Fruit fly (Drosophila melanogaster): ENCODE measurements around the gene Ant2.

dm6 chrX:10738835-10739371, 47.8 kb downstream of the Ant2 start:
- peak; percentile 25 for TF ChIP-seq EcR (GFP tag; optimal IDR thresholded peaks at IDR 0.05)
- TF ChIP-seq Snoo (tag; optimal IDR thresholded peaks at IDR 0.05) = no peak
- TF ChIP-seq CG34367 (tag; optimal IDR thresholded peaks at IDR 0.05) = no peak
- peak; percentile 60; the same call in 1 of the 2 replicates for TF ChIP-seq CG12605 (GFP tag; IDR thresholded peaks at IDR 0.05)
- peak; percentile 16 for TF ChIP-seq CG9948 (tag; optimal IDR thresholded peaks at IDR 0.05)
- peak; percentile 30; the same call in 1 of the 2 replicates for TF ChIP-seq Ets98B (GFP tag; IDR thresholded peaks at IDR 0.05)
- no peak for TF ChIP-seq Pif1B (GFP tag; optimal IDR thresholded peaks at IDR 0.05)

All from whole organism, pupa.